Worm (Caenorhabditis elegans) whole organism, L3 larva: ENCODE results near the gene plc-4.

Experiments used
- ZK546.5 ChIP-seq: sonication (generic microtip); optimal IDR thresholded peaks from 2 replicates; lab custom pipeline; 2017; ENCODE audit warnings: missing biosample characterization, missing genetic modification characterization
- egl-27 ChIP-seq: sonication (generic microtip); optimal IDR thresholded peaks from 4 replicates; lab custom pipeline; 2017; ENCODE audit warnings: missing biosample characterization, missing genetic modification reagents, missing genetic modification characterization
- fos-1 ChIP-seq: fragments of 150-350 bp; optimal IDR thresholded peaks from 2 replicates; lab custom pipeline; 2014; ENCODE audit warnings: missing biosample characterization, missing genetic modification characterization
- hmg-11 ChIP-seq: sonication (generic microtip); optimal IDR thresholded peaks from 2 replicates; lab custom pipeline; 2016; ENCODE audit warnings: missing genetic modification characterization, missing compliant biosample characterization
- nhr-11 ChIP-seq: fragments of 150-350 bp; optimal IDR thresholded peaks from 2 replicates; lab custom pipeline; 2014; ENCODE audit warnings: missing biosample characterization, missing genetic modification characterization
- nhr-43 ChIP-seq: sonication (generic microtip); optimal IDR thresholded peaks from 2 replicates; lab custom pipeline; 2016; ENCODE audit warnings: mild to moderate bottlenecking, missing genetic modification characterization, missing compliant biosample characterization; ENCODE audit not compliant: poor library complexity, severe bottlenecking
- nhr-67 ChIP-seq: fragments of 150-350 bp; optimal IDR thresholded peaks from 2 replicates; lab custom pipeline; 2014; ENCODE audit warnings: missing biosample characterization, missing genetic modification characterization
- pha-4 ChIP-seq: fragments of 150-350 bp; optimal IDR thresholded peaks from 2 replicates; lab custom pipeline; 2014; ENCODE audit warnings: missing biosample characterization, missing genetic modification reagents, missing genetic modification characterization
- skn-1 ChIP-seq: fragments of 150-350 bp; optimal IDR thresholded peaks from 2 replicates; lab custom pipeline; 2014; ENCODE audit warnings: missing biosample characterization, missing genetic modification characterization
- snpc-4 ChIP-seq: fragments of 150-350 bp; optimal IDR thresholded peaks from 2 replicates; lab custom pipeline; 2014; ENCODE audit warnings: missing biosample characterization, missing genetic modification characterization
- unc-62 ChIP-seq: fragments of 150-350 bp; sonication (generic microtip); optimal IDR thresholded peaks from 4 replicates; lab custom pipeline; 2014; ENCODE audit warnings: missing biosample characterization, missing genetic modification reagents, missing genetic modification characterization
- ztf-11 ChIP-seq: fragments of 150-350 bp; optimal IDR thresholded peaks from 2 replicates; lab custom pipeline; 2014; ENCODE audit warnings: missing biosample characterization, missing genetic modification characterization

ce11 chrIV:7532360-7532759 lies 19.9 kb upstream of the plc-4 start, which contains the start of gene R05G6.1:
- TF ChIP-seq unc-62 (GFP tag; lab: Kevin White, UChicago) (no peak), ztf-11 (tag; lab: Kevin White, UChicago) (no peak), snpc-4 (tag; lab: Kevin White, UChicago) (no peak), nhr-11 (tag; lab: Kevin White, UChicago) (no peak), ZK546.5 (tag; lab: Kevin White, UChicago) (no peak), skn-1 (tag; lab: Kevin White, UChicago) (no peak), pha-4 (tag; lab: Kevin White, UChicago) (no peak), hmg-11 (tag; lab: Kevin White, UChicago) (no peak), nhr-67 (tag; lab: Kevin White, UChicago) (no peak), egl-27 (no peak), fos-1 (tag; lab: Kevin White, UChicago) (no peak), nhr-43 (tag; lab: Kevin White, UChicago) (no peak)
